Fruit fly (Drosophila melanogaster) S2 (cell line): ENCODE measurements around the gene HP4.

ENCODE experiments used
- CG8478 ChIP-seq: fragments of >200 bp; optimal IDR thresholded peaks from 2 replicates; lab custom pipeline; 2018
- CTCF ChIP-seq, 2 experiments: fragments of >200 bp; optimal IDR thresholded peaks; 2 replicates each; lab custom pipeline; 2018

- TF ChIP-seq CTCF (optimal IDR thresholded peaks at IDR 0.05; lab: Kevin White, UChicago) = no peak
- no peak for TF ChIP-seq CG8478
Observed at dm6 chr3L:7996364-7996763, 20.4 kb upstream of the HP4 start.
